Worm (Caenorhabditis elegans) whole organism, L4/young adult: ENCODE measurements around the gene Y57G11C.5.

Source experiments
- W03F9.2 ChIP-seq: fragments of 150-350 bp; optimal IDR thresholded peaks from 2 replicates; lab custom pipeline; 2014; ENCODE audit warnings: missing biosample characterization, missing genetic modification characterization
- him-1 ChIP-seq: sonication (generic microtip); optimal IDR thresholded peaks from 2 replicates; lab custom pipeline; 2016; ENCODE audit warnings: missing genotype, missing genetic modification reagents, missing genetic modification characterization, missing compliant biosample characterization

- TF ChIP-seq W03F9.2 (tag; lab: Kevin White, UChicago) (no peak), him-1 (tag; lab: Kevin White, UChicago) (no peak)
Measured at ce11 chrIV:14781537-14781936, 16.3 kb upstream of the Y57G11C.5 start, which contains the start of gene Y57G11C.8.
